Worm (Caenorhabditis elegans) whole organism, young adult: ENCODE results near the gene pdf-2.

Experiments used
- T26A5.8 ChIP-seq: sonication (generic microtip); optimal IDR thresholded peaks from 2 replicates; lab custom pipeline; 2016; ENCODE audit warnings: missing genetic modification characterization, missing compliant biosample characterization
- Y53F4B.3 ChIP-seq: fragments of 200-800 bp; sonication (Bioruptor generic); IDR thresholded peaks from 2 replicates; pipeline ENCODE4 v1.3.6; 2022; ENCODE audit warnings: missing genetic modification reagents, missing genetic modification characterization, missing compliant biosample characterization
- Y56A3A.18 ChIP-seq: fragments of 200-800 bp; sonication (Bioruptor generic); IDR thresholded peaks from 2 replicates; pipeline ENCODE4 v1.3.6; 2022; ENCODE audit warnings: missing genetic modification reagents, missing genetic modification characterization, missing compliant biosample characterization
- ama-1 ChIP-seq, 3 experiments: fragments of 150-350 bp in 1 of 3; sonication (generic microtip) in 2 of 3; optimal IDR thresholded peaks; 2 replicates each; lab custom pipeline; 2014 to 2018; ENCODE audit warnings: missing biosample characterization in 2 of 3, missing genetic modification characterization in 2 of 3, missing genetic modification reagents in 2 of 3
- ccch-3 ChIP-seq: fragments of 200-800 bp; sonication (Bioruptor generic); optimal IDR thresholded peaks from 2 replicates; lab custom pipeline; 2018; ENCODE audit warnings: mild to moderate bottlenecking, missing genetic modification characterization, missing compliant biosample characterization
- ceh-100 ChIP-seq: fragments of 200-800 bp; sonication (Bioruptor generic); IDR thresholded peaks from 2 replicates; pipeline ENCODE4 v1.3.6; 2022; ENCODE audit warnings: missing genetic modification reagents, missing genetic modification characterization, missing compliant biosample characterization
- mxl-1 ChIP-seq: sonication (generic microtip); optimal IDR thresholded peaks from 2 replicates; lab custom pipeline; 2016; ENCODE audit warnings: missing genetic modification characterization, missing compliant biosample characterization
- sdz-38 ChIP-seq: sonication (generic microtip); optimal IDR thresholded peaks from 2 replicates; lab custom pipeline; 2016; ENCODE audit warnings: missing genotype, missing genetic modification characterization, missing compliant biosample characterization
- unc-62 ChIP-seq: fragments of 150-350 bp; optimal IDR thresholded peaks from 2 replicates; lab custom pipeline; 2014; ENCODE audit warnings: missing biosample characterization, missing genetic modification reagents, missing genetic modification characterization
- zfh-2 ChIP-seq: fragments of 200-800 bp; sonication (Bioruptor generic); conservative IDR thresholded peaks from 2 replicates; pipeline ENCODE4 v1.3.6; 2022; ENCODE audit warnings: missing genetic modification reagents, missing genetic modification characterization, missing compliant biosample characterization
- ztf-22 ChIP-seq: fragments of 200-800 bp; sonication (Bioruptor generic); optimal IDR thresholded peaks from 2 replicates; lab custom pipeline; 2018; ENCODE audit warnings: mild to moderate bottlenecking, missing genetic modification characterization, moderate library complexity, missing compliant biosample characterization
- ztf-28 ChIP-seq: fragments of 200-800 bp; sonication (Bioruptor generic); IDR thresholded peaks from 2 replicates; pipeline ENCODE4 v1.3.6; 2022; ENCODE audit warnings: missing genetic modification reagents, missing genetic modification characterization, missing compliant biosample characterization

ce11 chrX:2114171-2114570, 49.0 kb upstream of the pdf-2 start:
- no peak for TF ChIP-seq Y56A3A.18 (GFP tag; lab: Robert Waterston, UW)
- no peak for TF ChIP-seq zfh-2 (GFP tag; lab: Robert Waterston, UW)
- TF ChIP-seq ztf-22 (GFP tag; lab: Kevin White, UChicago), result no peak
- TF ChIP-seq ccch-3 (GFP tag; lab: Kevin White, UChicago), result no peak
- no peak for TF ChIP-seq ama-1 (optimal IDR thresholded peaks at IDR 0.05; lab: Kevin White, UChicago)
- no peak for TF ChIP-seq ama-1 (GFP tag; optimal IDR thresholded peaks at IDR 0.05; lab: Kevin White, UChicago)
- no peak for TF ChIP-seq ztf-28 (GFP tag; lab: Robert Waterston, UW)
- TF ChIP-seq ceh-100, result no peak
- no peak for TF ChIP-seq T26A5.8 (tag; lab: Kevin White, UChicago)
- TF ChIP-seq unc-62 (GFP tag; lab: Kevin White, UChicago), result no peak
- TF ChIP-seq Y53F4B.3 (GFP tag; lab: Robert Waterston, UW), result no peak
- no peak for TF ChIP-seq mxl-1 (tag; lab: Kevin White, UChicago)
- no peak for TF ChIP-seq sdz-38 (tag; lab: Kevin White, UChicago)
